Worm (Caenorhabditis elegans): ENCODE data around the gene ceeh-1.

ceeh-1 gene

DNA sequence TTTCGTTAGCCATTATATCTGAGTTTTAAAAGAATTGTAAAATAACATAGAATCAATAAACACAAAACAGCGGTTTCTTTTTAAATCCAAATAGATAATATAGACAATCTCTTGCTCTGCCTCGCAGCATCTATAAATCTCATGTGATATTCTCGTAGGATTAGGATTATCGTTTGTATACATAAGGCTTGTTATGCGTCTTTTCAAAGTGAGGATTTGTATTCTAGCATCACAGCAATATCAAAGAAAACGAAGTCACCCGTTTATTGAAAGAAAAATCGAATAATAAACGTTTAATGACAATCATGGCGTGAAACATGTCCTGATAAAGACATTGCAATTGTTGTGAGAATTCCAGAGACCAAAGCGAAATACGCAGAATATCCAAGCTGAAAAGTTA is 40.3 kb upstream of the ceeh-1 start, which contains the start of the genes T24C4.3 and clc-20:
TSS of gene T24C4.3 (minus strand) at position 101 of the 400 bp plus-strand sequence.
TSS of gene clc-20 (plus strand) at position 211 of the 400 bp plus-strand sequence.
- TF ChIP-seq nhr-129 (tag; optimal IDR thresholded peaks at IDR 0.05): no peak
- TF ChIP-seq peb-1 (tag; optimal IDR thresholded peaks at IDR 0.05): no peak
- no peak for TF ChIP-seq sma-9 (GFP tag; optimal IDR thresholded peaks at IDR 0.05)
- no peak for TF ChIP-seq sma-9 (tag; optimal IDR thresholded peaks at IDR 0.05)
- TF ChIP-seq sem-4 (tag; optimal IDR thresholded peaks at IDR 0.05): no peak
- no peak for TF ChIP-seq lin-11 (tag; optimal IDR thresholded peaks at IDR 0.05)
- no peak for TF ChIP-seq aly-2 (tag; optimal IDR thresholded peaks at IDR 0.05)
- TF ChIP-seq mab-5 (tag; optimal IDR thresholded peaks at IDR 0.05): no peak

DNA sequence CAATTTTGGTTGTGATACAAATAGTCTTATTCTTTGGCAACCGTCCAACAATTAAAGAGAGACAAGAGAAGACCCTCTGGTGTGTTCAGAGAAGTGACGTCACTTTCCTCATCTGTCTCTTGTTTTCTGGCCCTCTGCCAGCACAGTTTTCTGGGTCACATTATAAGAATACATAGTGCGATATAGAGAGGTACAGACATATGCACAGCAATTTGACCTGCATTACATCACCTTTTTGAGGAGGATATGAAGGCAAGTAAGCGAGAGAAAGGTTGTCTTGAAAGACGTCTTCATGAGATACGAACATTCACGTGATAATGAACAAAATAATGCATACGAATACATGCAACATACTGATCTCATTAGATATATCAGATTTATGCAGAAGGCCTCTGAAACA is 38.5 kb upstream of the ceeh-1 start:
- TF ChIP-seq lin-13 (GFP tag; optimal IDR thresholded peaks at IDR 0.05) (no peak), snpc-4 (tag; optimal IDR thresholded peaks at IDR 0.05) (no peak), nhr-129 (tag; optimal IDR thresholded peaks at IDR 0.05) (no peak)

DNA sequence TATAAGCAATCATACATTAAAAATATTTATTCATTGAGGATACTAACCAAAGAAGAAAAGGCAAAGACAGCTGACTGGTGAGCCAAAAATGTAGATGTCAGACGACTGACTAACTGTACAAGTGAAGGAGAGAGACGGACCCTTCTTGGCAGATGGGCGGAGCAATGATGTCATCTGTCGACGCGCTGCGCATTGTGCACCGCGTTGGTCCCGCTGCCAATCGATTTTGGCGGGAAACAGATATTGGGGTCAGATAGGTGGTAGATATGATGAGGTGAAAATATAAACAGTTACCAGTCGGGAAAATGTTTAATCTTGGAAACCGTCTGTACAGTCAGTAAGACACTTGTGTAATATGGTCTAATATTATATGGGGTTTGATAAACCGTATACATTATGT is 37.8 kb upstream of the ceeh-1 start, which contains the start of gene T24C4.2:
TSS of gene T24C4.2 (minus strand) at position 101 of the 400 bp plus-strand sequence.
- TF ChIP-seq unc-55 (GFP tag; optimal IDR thresholded peaks at IDR 0.05): no peak
- no peak for TF ChIP-seq R02D3.7 (tag; optimal IDR thresholded peaks at IDR 0.05)
- TF ChIP-seq lsy-2 (tag; optimal IDR thresholded peaks at IDR 0.05): no peak

DNA sequence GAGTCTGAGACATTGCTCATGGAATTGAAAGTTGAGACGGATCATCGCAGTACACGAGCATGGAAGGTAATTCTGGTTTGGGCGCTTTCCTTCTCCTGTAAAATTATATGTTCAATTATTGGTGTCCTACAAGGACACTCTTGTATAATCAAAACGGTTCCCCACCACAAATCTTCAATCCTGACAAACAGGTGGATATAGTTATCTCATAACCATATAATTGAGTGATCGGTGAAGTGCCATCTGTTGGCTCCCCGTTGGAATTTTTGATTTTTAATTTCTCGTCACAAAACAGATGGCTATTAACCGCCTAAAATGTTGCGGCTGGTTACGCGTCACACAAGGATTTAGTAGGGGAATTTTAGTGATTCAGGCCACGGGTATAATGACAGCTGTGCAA is 36.8 kb upstream of the ceeh-1 start:
- TF ChIP-seq ztf-4 (tag; optimal IDR thresholded peaks at IDR 0.05) (no peak), nhr-10 (tag; optimal IDR thresholded peaks at IDR 0.05) (no peak), skn-1 (tag; optimal IDR thresholded peaks at IDR 0.05) (no peak), sma-3 (GFP tag; optimal IDR thresholded peaks at IDR 0.05) (no peak), snpc-4 (tag; optimal IDR thresholded peaks at IDR 0.05) (no peak), nhr-237 (tag; optimal IDR thresholded peaks at IDR 0.05) (no peak), mdl-1 (tag; optimal IDR thresholded peaks at IDR 0.05) (no peak), unc-55 (GFP tag; optimal IDR thresholded peaks at IDR 0.05) (no peak), C34F6.9 (tag; optimal IDR thresholded peaks at IDR 0.05) (no peak), mab-5 (tag; optimal IDR thresholded peaks at IDR 0.05) (no peak), aly-2 (tag; optimal IDR thresholded peaks at IDR 0.05) (no peak), ceh-16 (tag; optimal IDR thresholded peaks at IDR 0.05) (no peak)

DNA sequence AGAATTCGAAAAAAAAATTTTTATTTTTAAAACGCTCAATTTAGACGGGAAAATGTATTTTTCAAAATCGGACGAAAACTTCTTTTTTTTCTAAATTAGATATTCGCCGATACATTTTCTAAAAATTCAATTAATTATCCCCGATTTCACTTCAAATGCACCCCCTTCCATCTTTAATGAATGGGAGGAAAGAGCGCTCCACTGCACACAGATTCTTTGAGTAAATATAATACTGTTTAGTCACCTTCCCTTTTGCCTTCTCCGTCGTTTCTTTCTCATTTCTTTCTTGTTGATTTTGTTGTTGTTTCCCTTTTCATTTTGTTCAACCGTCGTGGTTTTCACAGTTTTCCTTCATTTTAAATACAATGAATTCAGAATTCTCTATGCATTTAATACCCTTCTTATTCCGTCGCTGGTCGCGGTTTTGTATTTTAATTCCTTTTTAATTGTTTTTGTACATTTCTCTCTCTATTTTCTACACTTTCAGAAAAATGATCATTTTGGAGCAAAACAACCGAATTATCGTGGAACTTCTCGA is 29.8 kb upstream of the ceeh-1 start, which contains the start of gene arx-4:
TSS of gene arx-4 (plus strand) at position 488 of the 538 bp plus-strand sequence.
- TF ChIP-seq sem-4 (tag; optimal IDR thresholded peaks at IDR 0.05) (no peak), nhr-237 (tag; optimal IDR thresholded peaks at IDR 0.05) (no peak), unc-55 (GFP tag; optimal IDR thresholded peaks at IDR 0.05) (peak; percentile 39), fos-1 (tag; optimal IDR thresholded peaks at IDR 0.05) (peak; percentile 55), unc-39 (tag; optimal IDR thresholded peaks at IDR 0.05) (no peak), nhr-25 (tag; optimal IDR thresholded peaks at IDR 0.05) (no peak), aly-2 (tag; optimal IDR thresholded peaks at IDR 0.05) (no peak), C34F6.9 (tag; optimal IDR thresholded peaks at IDR 0.05) (peak; percentile 29), blmp-1 (tag; optimal IDR thresholded peaks at IDR 0.05; ENCODE audit: insufficient read depth) (no peak), lin-39 (tag; optimal IDR thresholded peaks at IDR 0.05) (no peak)

DNA sequence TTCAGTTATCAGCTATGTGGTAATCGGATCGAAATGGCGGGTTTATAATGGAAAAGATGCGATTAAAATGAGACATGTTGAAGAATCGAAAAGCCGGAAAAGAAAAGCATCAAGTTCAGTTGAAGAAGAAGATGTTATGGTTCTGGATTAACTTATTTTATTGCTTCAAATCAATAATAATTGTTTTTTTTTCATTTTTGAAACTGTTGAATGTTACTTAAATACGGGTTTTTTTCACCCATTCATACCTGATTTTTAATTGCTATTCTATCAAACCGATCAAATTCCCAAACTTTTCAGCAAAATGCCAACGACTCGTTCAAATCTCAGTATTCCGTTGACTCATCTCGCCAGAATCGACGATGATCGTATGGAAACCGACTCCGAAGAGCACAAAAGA is 27.8 kb upstream of the ceeh-1 start, which contains the start of gene exos-4.2:
TSS of gene exos-4.2 (plus strand) at position 301 of the 400 bp plus-strand sequence.
- TF ChIP-seq gmeb-1 (tag; optimal IDR thresholded peaks at IDR 0.05): no peak
- no peak for TF ChIP-seq nhr-12 (tag; optimal IDR thresholded peaks at IDR 0.05)
- TF ChIP-seq C34F6.9 (tag; optimal IDR thresholded peaks at IDR 0.05): no peak
- no peak for TF ChIP-seq lin-39 (tag; optimal IDR thresholded peaks at IDR 0.05)
- no peak for TF ChIP-seq mab-5 (tag; optimal IDR thresholded peaks at IDR 0.05)
- TF ChIP-seq elt-1 (tag; optimal IDR thresholded peaks at IDR 0.05): no peak
- TF ChIP-seq skn-1 (tag; optimal IDR thresholded peaks at IDR 0.05): no peak
- TF ChIP-seq dmd-4 (tag; optimal IDR thresholded peaks at IDR 0.05): no peak
- TF ChIP-seq crh-2 (tag; optimal IDR thresholded peaks at IDR 0.05): no peak
- TF ChIP-seq nhr-21 (tag; optimal IDR thresholded peaks at IDR 0.05): no peak
- TF ChIP-seq aly-2 (tag; optimal IDR thresholded peaks at IDR 0.05): no peak
- no peak for TF ChIP-seq nhr-23 (tag; optimal IDR thresholded peaks at IDR 0.05)

Data from whole organism, L2 larva.